Fruit fly (Drosophila melanogaster) whole organism, prepupa: ENCODE results near the gene vito.

Source experiments
- Blimp-1 ChIP-seq: fragments of 200-800 bp; sonication (Bioruptor generic); optimal IDR thresholded peaks from 3 replicates; lab custom pipeline; 2017; ENCODE audit warnings: missing biosample characterization, missing genetic modification characterization, mild to moderate bottlenecking, moderate library complexity, missing genetic modification reagents
- CG10631 ChIP-seq: fragments of 200-800 bp; sonication (Bioruptor generic); optimal IDR thresholded peaks from 2 replicates; lab custom pipeline; 2016; ENCODE audit warnings: missing biosample characterization, missing genetic modification characterization
- CG10669 ChIP-seq: fragments of 200-800 bp; sonication (Bioruptor generic); optimal IDR thresholded peaks from 3 replicates; lab custom pipeline; 2018; ENCODE audit warnings: missing biosample characterization, mild to moderate bottlenecking, missing genetic modification characterization, moderate library complexity
- CG11294 ChIP-seq: fragments of 200-800 bp; sonication (Bioruptor generic); IDR thresholded peaks from 2 replicates; pipeline ENCODE4 v1.3.6; 2022; ENCODE audit warnings: missing biosample characterization, missing genetic modification characterization
- CG11762 ChIP-seq: fragments of 200-800 bp; sonication (Bioruptor generic); optimal IDR thresholded peaks from 3 replicates; lab custom pipeline; 2016; ENCODE audit warnings: missing biosample characterization, missing genetic modification characterization; ENCODE audit not compliant: insufficient read depth
- CG11902 ChIP-seq: fragments of 200-800 bp; sonication (Bioruptor generic); optimal IDR thresholded peaks from 3 replicates; lab custom pipeline; 2016; ENCODE audit warnings: missing biosample characterization, missing genetic modification characterization
- CG15336 ChIP-seq: fragments of 200-800 bp; sonication (Bioruptor generic); IDR thresholded peaks from 2 replicates; pipeline ENCODE4 v1.3.6; 2022; ENCODE audit warnings: missing biosample characterization, missing genetic modification characterization
- CG1621 ChIP-seq: fragments of 200-800 bp; sonication (Bioruptor generic); optimal IDR thresholded peaks from 3 replicates; lab custom pipeline; 2018; ENCODE audit warnings: missing biosample characterization, mild to moderate bottlenecking, missing genetic modification characterization
- CG16779 ChIP-seq: fragments of 200-800 bp; sonication (Bioruptor generic); optimal IDR thresholded peaks from 3 replicates; lab custom pipeline; 2017; ENCODE audit warnings: missing biosample characterization, mild to moderate bottlenecking, missing genetic modification characterization
- CG3032 ChIP-seq: fragments of 200-800 bp; optimal IDR thresholded peaks from 2 replicates; lab custom pipeline; 2019; ENCODE audit warnings: missing biosample characterization, mild to moderate bottlenecking, missing genetic modification characterization, moderate library complexity
- CG31627 ChIP-seq: fragments of 200-800 bp; sonication (Bioruptor generic); optimal IDR thresholded peaks from 3 replicates; lab custom pipeline; 2016; ENCODE audit warnings: missing biosample characterization, missing genetic modification characterization
- CG32006 ChIP-seq: fragments of 200-800 bp; sonication (Bioruptor generic); optimal IDR thresholded peaks from 3 replicates; lab custom pipeline; 2017; ENCODE audit warnings: missing biosample characterization, mild to moderate bottlenecking, missing genetic modification characterization
- CG34406 ChIP-seq: fragments of 200-800 bp; sonication (Bioruptor generic); optimal IDR thresholded peaks from 3 replicates; lab custom pipeline; 2016; ENCODE audit warnings: missing biosample characterization, missing genetic modification characterization
- CG3919 ChIP-seq: fragments of 200-800 bp; sonication (Bioruptor generic); optimal IDR thresholded peaks from 3 replicates; lab custom pipeline; 2016; ENCODE audit warnings: missing biosample characterization, missing genetic modification characterization
- CG4318 ChIP-seq: fragments of 200-800 bp; sonication (Bioruptor generic); optimal IDR thresholded peaks from 3 replicates; lab custom pipeline; 2017; ENCODE audit warnings: missing biosample characterization, mild to moderate bottlenecking, missing genetic modification characterization
- CG6163 ChIP-seq: fragments of 200-800 bp; sonication (Bioruptor generic); IDR thresholded peaks from 3 replicates; pipeline ENCODE4 v1.3.6; 2022; ENCODE audit warnings: missing biosample characterization, missing genetic modification characterization
- CG6276 ChIP-seq: fragments of 200-800 bp; sonication (Bioruptor generic); optimal IDR thresholded peaks from 2 replicates; lab custom pipeline; 2017; ENCODE audit warnings: missing biosample characterization, mild to moderate bottlenecking, missing genetic modification characterization
- CG6792 ChIP-seq: fragments of 200-800 bp; sonication (Bioruptor generic); optimal IDR thresholded peaks from 3 replicates; lab custom pipeline; 2016; ENCODE audit warnings: missing biosample characterization, missing genetic modification characterization
- CG6808 ChIP-seq: fragments of 200-800 bp; sonication (Bioruptor generic); optimal IDR thresholded peaks from 3 replicates; lab custom pipeline; 2017; ENCODE audit warnings: missing biosample characterization, missing genetic modification characterization, mild to moderate bottlenecking, moderate library complexity, missing genetic modification reagents
- CG6854 ChIP-seq: fragments of 200-800 bp; sonication (Bioruptor generic); optimal IDR thresholded peaks from 2 replicates; lab custom pipeline; 2017; ENCODE audit warnings: missing biosample characterization, mild to moderate bottlenecking, missing genetic modification characterization
- CG7368 ChIP-seq: fragments of 200-800 bp; sonication (Bioruptor generic); optimal IDR thresholded peaks from 3 replicates; lab custom pipeline; 2016; ENCODE audit warnings: missing biosample characterization, missing genetic modification characterization
- CG8119 ChIP-seq: fragments of 200-800 bp; sonication (Bioruptor generic); IDR thresholded peaks from 3 replicates; pipeline ENCODE4 v1.3.6; 2022; ENCODE audit warnings: missing biosample characterization, missing genetic modification characterization
- CG8319 ChIP-seq: fragments of 200-800 bp; sonication (Bioruptor generic); optimal IDR thresholded peaks from 3 replicates; lab custom pipeline; 2016; ENCODE audit warnings: missing biosample characterization, missing genetic modification characterization
- CG8632 ChIP-seq: fragments of 200-800 bp; sonication (Bioruptor generic); optimal IDR thresholded peaks from 3 replicates; lab custom pipeline; 2016; ENCODE audit warnings: missing biosample characterization, missing genetic modification characterization
- CG9139 ChIP-seq: fragments of 200-800 bp; sonication (Bioruptor generic); optimal IDR thresholded peaks from 3 replicates; lab custom pipeline; 2017; ENCODE audit warnings: missing biosample characterization, mild to moderate bottlenecking, missing genetic modification characterization
- Eip75B ChIP-seq: fragments of 200-800 bp; sonication (Bioruptor generic); optimal IDR thresholded peaks from 3 replicates; lab custom pipeline; 2016; ENCODE audit warnings: missing biosample characterization, missing genetic modification characterization
- Eip78C ChIP-seq: fragments of 200-800 bp; sonication (Bioruptor generic); peaks from one replicate; lab custom pipeline; 2016; ENCODE audit warnings: missing biosample characterization, missing genetic modification characterization
- Ets96B ChIP-seq: fragments of 200-800 bp; optimal IDR thresholded peaks from 2 replicates; lab custom pipeline; 2019; ENCODE audit warnings: missing biosample characterization, mild to moderate bottlenecking, missing genetic modification characterization, moderate library complexity
- Gug ChIP-seq: fragments of 200-800 bp; sonication (Bioruptor generic); IDR thresholded peaks from 2 replicates; pipeline ENCODE4 v1.3.6; 2022; ENCODE audit warnings: missing biosample characterization, missing genetic modification characterization
- Hr38 ChIP-seq: sonication (Bioruptor generic); optimal IDR thresholded peaks from 2 replicates; lab custom pipeline; 2016; ENCODE audit warnings: missing biosample characterization, missing genetic modification characterization
- Hr39 ChIP-seq: fragments of 200-800 bp; sonication (Bioruptor generic); optimal IDR thresholded peaks from 2 replicates; lab custom pipeline; 2016; ENCODE audit warnings: missing biosample characterization, missing genetic modification characterization
- Lpt ChIP-seq: fragments of 200-800 bp; sonication (Bioruptor generic); optimal IDR thresholded peaks from 3 replicates; lab custom pipeline; 2016; ENCODE audit warnings: missing biosample characterization, missing genetic modification characterization
- OdsH ChIP-seq: fragments of 200-800 bp; sonication (Bioruptor generic); optimal IDR thresholded peaks from 3 replicates; lab custom pipeline; 2016; ENCODE audit warnings: missing biosample characterization, missing genetic modification characterization
- Smox ChIP-seq: fragments of 200-800 bp; sonication (Bioruptor generic); optimal IDR thresholded peaks from 3 replicates; lab custom pipeline; 2016; ENCODE audit warnings: missing biosample characterization, missing genetic modification characterization
- Sox102F ChIP-seq: fragments of 200-800 bp; sonication (Bioruptor generic); optimal IDR thresholded peaks from 2 replicates; lab custom pipeline; 2016; ENCODE audit warnings: missing biosample characterization, mild to moderate bottlenecking, missing genetic modification characterization
- Sox14 ChIP-seq: fragments of 200-800 bp; sonication (Bioruptor generic); optimal IDR thresholded peaks from 3 replicates; lab custom pipeline; 2016; ENCODE audit warnings: missing biosample characterization, missing genetic modification characterization
- Sox15 ChIP-seq: fragments of 200-800 bp; sonication (Bioruptor generic); optimal IDR thresholded peaks from 3 replicates; lab custom pipeline; 2016; ENCODE audit warnings: missing biosample characterization, missing genetic modification characterization
- achi ChIP-seq: fragments of 200-800 bp; sonication (Bioruptor generic); optimal IDR thresholded peaks from 3 replicates; lab custom pipeline; 2016; ENCODE audit warnings: missing biosample characterization, missing genetic modification characterization
- acj6 ChIP-seq: fragments of 200-800 bp; sonication (Bioruptor generic); optimal IDR thresholded peaks from 3 replicates; lab custom pipeline; 2016; ENCODE audit warnings: missing biosample characterization, missing genetic modification characterization
- dac ChIP-seq: fragments of 200-800 bp; sonication (Bioruptor generic); optimal IDR thresholded peaks from 2 replicates; lab custom pipeline; 2017; ENCODE audit warnings: missing biosample characterization, mild to moderate bottlenecking, missing genetic modification characterization
- dsx ChIP-seq: fragments of 200-800 bp; optimal IDR thresholded peaks from 3 replicates; lab custom pipeline; 2019; ENCODE audit warnings: missing biosample characterization, mild to moderate bottlenecking, missing genetic modification characterization, moderate library complexity; ENCODE audit not compliant: poor library complexity, severe bottlenecking
- eg ChIP-seq: fragments of 200-800 bp; sonication (Bioruptor generic); IDR thresholded peaks from 3 replicates; pipeline ENCODE4 v1.3.6; 2022; ENCODE audit warnings: missing biosample characterization, missing genetic modification characterization
- fd85E ChIP-seq: fragments of 200-800 bp; sonication (Bioruptor generic); optimal IDR thresholded peaks from 3 replicates; lab custom pipeline; 2016; ENCODE audit warnings: missing biosample characterization, missing genetic modification characterization
- fkh ChIP-seq: fragments of 200-800 bp; sonication (Bioruptor generic); optimal IDR thresholded peaks from 3 replicates; lab custom pipeline; 2017; ENCODE audit warnings: missing biosample characterization, mild to moderate bottlenecking, missing genetic modification characterization, moderate library complexity
- lz ChIP-seq: fragments of 200-800 bp; sonication (Bioruptor generic); optimal IDR thresholded peaks from 3 replicates; lab custom pipeline; 2016; ENCODE audit warnings: missing biosample characterization, missing genetic modification characterization
- net ChIP-seq: fragments of 200-800 bp; sonication (Bioruptor generic); optimal IDR thresholded peaks from 3 replicates; lab custom pipeline; 2016; ENCODE audit warnings: missing biosample characterization, missing genetic modification characterization
- pdm3 ChIP-seq: fragments of 200-800 bp; sonication (Bioruptor generic); optimal IDR thresholded peaks from 3 replicates; lab custom pipeline; 2016; ENCODE audit warnings: missing biosample characterization, missing genetic modification characterization
- salr ChIP-seq, 2 experiments: fragments of 200-800 bp; sonication (Bioruptor generic); optimal IDR thresholded peaks; 3 replicates each; lab custom pipeline; 2016 to 2018; ENCODE audit warnings: missing biosample characterization in 2 of 2, missing genetic modification characterization in 2 of 2, mild to moderate bottlenecking in 1 of 2
- spab ChIP-seq: fragments of 200-800 bp; sonication (Bioruptor generic); optimal IDR thresholded peaks from 2 replicates; lab custom pipeline; 2017; ENCODE audit warnings: missing biosample characterization, mild to moderate bottlenecking, missing genetic modification characterization, missing genetic modification reagents
- ss ChIP-seq, 2 experiments: fragments of 200-800 bp; sonication (Bioruptor generic); optimal IDR thresholded peaks; 2 replicates in 1 of 2; 3 replicates in 1 of 2; lab custom pipeline; 2017 to 2018; ENCODE audit warnings: mild to moderate bottlenecking in 2 of 2, missing biosample characterization in 2 of 2, missing genetic modification characterization in 2 of 2, moderate library complexity in 1 of 2
- svp ChIP-seq: fragments of 200-800 bp; sonication (Bioruptor generic); peaks from one replicate; lab custom pipeline; 2016; ENCODE audit warnings: missing biosample characterization, missing genetic modification characterization

vito gene

DNA sequence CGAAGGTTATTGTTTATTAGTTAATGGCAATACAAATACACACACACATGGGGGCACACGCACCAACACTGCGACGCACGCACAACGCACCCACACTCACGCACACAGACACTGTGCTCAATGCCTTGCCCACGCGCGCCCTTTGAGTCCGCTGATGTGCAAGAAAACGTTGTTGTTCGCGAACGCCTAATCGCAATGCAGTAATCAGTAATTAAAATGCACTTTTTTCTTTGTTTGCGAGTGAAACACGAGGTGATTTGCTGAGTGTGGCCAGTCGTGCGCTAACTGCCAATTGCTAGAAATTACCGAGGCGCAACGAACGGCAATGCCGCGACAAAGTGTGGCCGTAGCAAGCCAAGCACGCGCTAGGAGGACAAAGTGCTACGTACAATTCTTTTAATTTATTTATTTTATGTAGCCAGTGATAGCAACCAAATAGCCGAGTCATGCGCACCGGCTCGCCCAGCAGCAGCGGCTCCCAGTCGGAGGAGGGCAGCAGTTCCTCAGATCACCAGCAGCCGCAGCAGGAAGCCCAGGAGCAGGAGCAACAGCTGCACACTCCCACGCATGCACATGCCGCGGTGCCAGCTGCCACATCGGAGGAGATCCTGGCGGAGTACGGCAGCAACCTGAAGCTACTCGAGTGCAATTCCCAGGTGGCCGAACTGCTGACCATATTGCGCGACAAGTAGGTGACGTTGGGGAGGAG lies 33.7 kb upstream of the vito start, which contains the start of the genes S6k and kri:
TSS of gene S6k (minus strand) at position 299 of the 709 bp plus-strand sequence.
TSS of gene kri (plus strand) at position 341 of the 709 bp plus-strand sequence.
- TF ChIP-seq CG3032 (tag; lab: Kevin White, UChicago) (peak; percentile 11), CG10631 (no peak), Hr39 (GFP tag; lab: Kevin White, UChicago) (no peak), Eip75B (GFP tag; lab: Kevin White, UChicago) (peak; percentile 28), CG8319 (no peak), pdm3 (peak; percentile 5), CG7368 (GFP tag; lab: Kevin White, UChicago) (no peak), net (GFP tag; lab: Kevin White, UChicago) (no peak), dsx (GFP tag; lab: Kevin White, UChicago) (peak; percentile 43), svp (peak; percentile 90), dac (no peak), CG34406 (GFP tag; lab: Kevin White, UChicago) (no peak), fd85E (GFP tag; lab: Kevin White, UChicago) (no peak), CG6854 (GFP tag; lab: Kevin White, UChicago) (peak; percentile 35), CG6163 (GFP tag; lab: Robert Waterston, UW) (no peak; the same call in 2 of the 3 replicates), CG6808 (GFP tag; lab: Kevin White, UChicago) (peak; percentile 33), CG6792 (GFP tag; lab: Kevin White, UChicago) (no peak), CG31627 (GFP tag; lab: Kevin White, UChicago) (no peak), achi (GFP tag; lab: Kevin White, UChicago) (no peak), spab (GFP tag; lab: Kevin White, UChicago) (no peak), CG32006 (peak; percentile 17), Lpt (GFP tag; lab: Kevin White, UChicago) (peak; percentile 4), Sox14 (peak; percentile 93), CG8632 (GFP tag; lab: Kevin White, UChicago) (no peak), CG3919 (GFP tag; lab: Kevin White, UChicago) (peak; percentile 31), CG16779 (tag; lab: Kevin White, UChicago) (peak; percentile 56), ss (GFP tag; optimal IDR thresholded peaks at IDR 0.05; lab: Kevin White, UChicago) (peak; percentile 49 to 72), Gug (GFP tag; lab: Robert Waterston, UW) (peak; percentile 35; the same call in 1 of the 2 replicates), Hr38 (GFP tag; lab: Kevin White, UChicago) (no peak), CG15336 (GFP tag; lab: Robert Waterston, UW) (peak; percentile 42; the same call in 1 of the 2 replicates), eg (GFP tag; lab: Robert Waterston, UW) (no peak), Smox (GFP tag; lab: Kevin White, UChicago) (peak; percentile 3), Ets96B (tag; lab: Kevin White, UChicago) (no peak), CG6276 (GFP tag; lab: Kevin White, UChicago) (no peak), Sox15 (GFP tag; lab: Kevin White, UChicago) (no peak), fkh (GFP tag; lab: Kevin White, UChicago) (peak; percentile 79), CG4318 (GFP tag; lab: Kevin White, UChicago) (no peak), salr (GFP tag; optimal IDR thresholded peaks at IDR 0.05; lab: Kevin White, UChicago) (no peak), CG10669 (GFP tag; lab: Kevin White, UChicago) (no peak), acj6 (GFP tag; lab: Kevin White, UChicago) (no peak), CG8119 (GFP tag; lab: Robert Waterston, UW) (no peak), OdsH (no peak), CG1621 (tag; lab: Kevin White, UChicago) (peak; percentile 33), lz (GFP tag; lab: Kevin White, UChicago) (peak; percentile 12), CG9139 (GFP tag; lab: Kevin White, UChicago) (peak; percentile 14), CG11762 (no peak), Eip78C (GFP tag; lab: Kevin White, UChicago) (peak; percentile 65), CG11294 (GFP tag; lab: Robert Waterston, UW) (no peak), Blimp-1 (GFP tag; lab: Kevin White, UChicago) (no peak), Sox102F (GFP tag; lab: Kevin White, UChicago) (no peak), CG11902 (GFP tag; lab: Kevin White, UChicago) (no peak)
